Worm (Caenorhabditis elegans): Measurements from ENCODE around the gene C09F5.1.

C09F5.1 gene

ce11 chrIII:710042-710441 lies 51.5 kb downstream of the C09F5.1 start:
- TF ChIP-seq ztf-11 (tag; optimal IDR thresholded peaks at IDR 0.05): no peak
- no peak for TF ChIP-seq zag-1 (tag; optimal IDR thresholded peaks at IDR 0.05)
- no peak for TF ChIP-seq R02D3.7 (tag; optimal IDR thresholded peaks at IDR 0.05)
- no peak for TF ChIP-seq crh-2 (tag; optimal IDR thresholded peaks at IDR 0.05)
- TF ChIP-seq unc-55 (GFP tag; optimal IDR thresholded peaks at IDR 0.05): no peak
- TF ChIP-seq egl-27 (tag; optimal IDR thresholded peaks at IDR 0.05): no peak
- no peak for TF ChIP-seq nhr-129 (tag; optimal IDR thresholded peaks at IDR 0.05)
- TF ChIP-seq nhr-21 (tag; optimal IDR thresholded peaks at IDR 0.05): no peak
- no peak for TF ChIP-seq skn-1 (tag; optimal IDR thresholded peaks at IDR 0.05)
- no peak for TF ChIP-seq nhr-25 (tag; optimal IDR thresholded peaks at IDR 0.05)
